Worm (Caenorhabditis elegans) whole organism, L4 larva: ENCODE results near the gene mes-6.

ENCODE experiments used
- F37D6.2 ChIP-seq: sonication (generic microtip); optimal IDR thresholded peaks from 2 replicates; lab custom pipeline; 2016; ENCODE audit warnings: mild to moderate bottlenecking, missing genetic modification characterization, missing compliant biosample characterization
- F44E2.7 ChIP-seq: fragments of 200-800 bp; sonication (Bioruptor generic); IDR thresholded peaks from 2 replicates; pipeline ENCODE4 v2.1.2; 2022; ENCODE audit warnings: missing genetic modification characterization, missing compliant biosample characterization
- R02D3.7 ChIP-seq: fragments of 150-350 bp; sonication (generic microtip); optimal IDR thresholded peaks from 3 replicates; lab custom pipeline; 2014; ENCODE audit warnings: missing biosample characterization, missing genetic modification characterization
- aha-1 ChIP-seq: fragments of 150-350 bp; peaks from one replicate; lab custom pipeline; 2014; ENCODE audit warnings: missing biosample characterization, missing genetic modification characterization
- ama-1 ChIP-seq: fragments of 150-350 bp; optimal IDR thresholded peaks from 2 replicates; lab custom pipeline; 2014; ENCODE audit warnings: inconsistent platforms, mixed read lengths
- arid-1 ChIP-seq: fragments of 200-800 bp; sonication (Bioruptor generic); conservative IDR thresholded peaks from 2 replicates; pipeline ENCODE4 v1.3.6; 2022; ENCODE audit warnings: missing genetic modification reagents, missing genetic modification characterization, missing compliant biosample characterization
- ceh-28 ChIP-seq: fragments of 150-350 bp; optimal IDR thresholded peaks from 2 replicates; lab custom pipeline; 2014; ENCODE audit warnings: missing biosample characterization, missing genetic modification reagents, missing genetic modification characterization
- ces-1 ChIP-seq: fragments of 150-350 bp; sonication (generic microtip); optimal IDR thresholded peaks from 4 replicates; lab custom pipeline; 2014; ENCODE audit warnings: missing biosample characterization, missing genetic modification reagents, missing genetic modification characterization
- ctbp-1 ChIP-seq: fragments of 200-800 bp; sonication (Bioruptor generic); IDR thresholded peaks from 2 replicates; pipeline ENCODE4 v1.3.6; 2022; ENCODE audit warnings: missing genetic modification reagents, missing genetic modification characterization, missing compliant biosample characterization
- daf-12 ChIP-seq: fragments of 150-350 bp; optimal IDR thresholded peaks from 2 replicates; lab custom pipeline; 2014; ENCODE audit warnings: missing biosample characterization, missing genetic modification reagents, missing genetic modification characterization
- dve-1 ChIP-seq: sonication (generic microtip); optimal IDR thresholded peaks from 2 replicates; lab custom pipeline; 2017; ENCODE audit warnings: antibody characterized with exemption, mild to moderate bottlenecking, missing genetic modification characterization, missing compliant biosample characterization; ENCODE audit not compliant: insufficient read depth
- egl-27 ChIP-seq: sonication (generic microtip); optimal IDR thresholded peaks from 3 replicates; lab custom pipeline; 2017; ENCODE audit warnings: missing biosample characterization, missing genetic modification reagents, missing genetic modification characterization
- hif-1 ChIP-seq, 2 experiments: sonication (generic microtip); optimal IDR thresholded peaks; 2 replicates each; lab custom pipeline; 2016 to 2017; ENCODE audit warnings: missing compliant biosample characterization in 2 of 2, missing genetic modification characterization in 2 of 2, missing genetic modification reagents in 2 of 2, missing genotype in 2 of 2, mild to moderate bottlenecking in 1 of 2
- hlh-11 ChIP-seq: fragments of 200-800 bp; sonication (Bioruptor generic); optimal IDR thresholded peaks from 2 replicates; lab custom pipeline; 2018; ENCODE audit warnings: mild to moderate bottlenecking, missing genetic modification characterization, missing compliant biosample characterization
- hlh-30 ChIP-seq: sonication (generic microtip); optimal IDR thresholded peaks from 2 replicates; lab custom pipeline; 2017; ENCODE audit warnings: antibody characterized with exemption, mild to moderate bottlenecking, missing genetic modification characterization, missing compliant biosample characterization; ENCODE audit not compliant: insufficient read depth
- lin-1 ChIP-seq: fragments of 200-800 bp; sonication (Bioruptor generic); IDR thresholded peaks from 2 replicates; pipeline ENCODE4 v1.3.6; 2022; ENCODE audit warnings: missing genetic modification reagents, missing genetic modification characterization, missing compliant biosample characterization
- lin-29 ChIP-seq: fragments of 200-800 bp; sonication (Bioruptor generic); IDR thresholded peaks from 2 replicates; pipeline ENCODE4 v1.3.6; 2022; ENCODE audit warnings: missing genetic modification reagents, missing genetic modification characterization, missing compliant biosample characterization
- lir-3 ChIP-seq: sonication (generic microtip); optimal IDR thresholded peaks from 2 replicates; lab custom pipeline; 2016; ENCODE audit warnings: mild to moderate bottlenecking, missing genetic modification characterization, missing compliant biosample characterization
- mdl-1 ChIP-seq, 2 experiments: fragments of 150-350 bp in 1 of 2; sonication (generic microtip) in 1 of 2; optimal IDR thresholded peaks; 2 replicates each; lab custom pipeline; 2014 to 2017; ENCODE audit warnings: missing biosample characterization in 2 of 2, missing genetic modification characterization in 2 of 2
- mes-2 ChIP-seq: sonication (generic microtip); optimal IDR thresholded peaks from 2 replicates; lab custom pipeline; 2016; ENCODE audit warnings: missing genotype, mild to moderate bottlenecking, missing genetic modification characterization, missing compliant biosample characterization; ENCODE audit not compliant: poor library complexity, severe bottlenecking
- nhr-10 ChIP-seq: fragments of 150-350 bp; optimal IDR thresholded peaks from 2 replicates; lab custom pipeline; 2014; ENCODE audit warnings: missing biosample characterization, missing genetic modification characterization
- nhr-111 ChIP-seq: fragments of 200-800 bp; sonication (Bioruptor generic); optimal IDR thresholded peaks from 2 replicates; lab custom pipeline; 2018; ENCODE audit warnings: mild to moderate bottlenecking, missing genetic modification characterization, missing compliant biosample characterization
- nhr-25 ChIP-seq: sonication (generic microtip); optimal IDR thresholded peaks from 2 replicates; lab custom pipeline; 2017; ENCODE audit warnings: missing genetic modification characterization, mild to moderate bottlenecking, missing compliant biosample characterization, antibody characterized with exemption, moderate library complexity, borderline replicate concordance; ENCODE audit not compliant: insufficient read depth
- nhr-28 ChIP-seq: fragments of 150-350 bp; optimal IDR thresholded peaks from 2 replicates; lab custom pipeline; 2014; ENCODE audit warnings: missing biosample characterization, missing genetic modification characterization
- nhr-41 ChIP-seq: fragments of 200-800 bp; sonication (Bioruptor generic); IDR thresholded peaks from 2 replicates; pipeline ENCODE4 v1.3.6; 2022; ENCODE audit warnings: missing genetic modification reagents, missing genetic modification characterization, missing compliant biosample characterization
- nhr-6 ChIP-seq: fragments of 150-350 bp; optimal IDR thresholded peaks from 2 replicates; lab custom pipeline; 2014; ENCODE audit warnings: missing biosample characterization, missing genetic modification characterization
- rbr-2 ChIP-seq: sonication (generic microtip); optimal IDR thresholded peaks from 2 replicates; lab custom pipeline; 2016; ENCODE audit warnings: missing genotype, missing genetic modification characterization, missing compliant biosample characterization
- saeg-2 ChIP-seq: fragments of 200-800 bp; sonication (Bioruptor generic); IDR thresholded peaks from 2 replicates; pipeline ENCODE4 v1.3.6; 2022; ENCODE audit warnings: missing genetic modification reagents, missing genetic modification characterization, missing compliant biosample characterization
- set-16 ChIP-seq: fragments of 200-800 bp; sonication (Bioruptor generic); IDR thresholded peaks from 2 replicates; pipeline ENCODE4 v1.3.6; 2022; ENCODE audit warnings: missing genetic modification reagents, missing genetic modification characterization, missing compliant biosample characterization
- snpc-1.2 ChIP-seq: fragments of 200-800 bp; sonication (Bioruptor generic); IDR thresholded peaks from 2 replicates; pipeline ENCODE4 v1.3.6; 2022; ENCODE audit warnings: missing genetic modification reagents, missing genetic modification characterization, missing compliant biosample characterization
- unc-130 ChIP-seq: sonication (generic microtip); optimal IDR thresholded peaks from 2 replicates; lab custom pipeline; 2016; ENCODE audit warnings: missing genetic modification reagents, missing genetic modification characterization, missing compliant biosample characterization
- unc-62 ChIP-seq, 3 experiments: fragments of 150-350 bp in 1 of 3; sonication (generic microtip); optimal IDR thresholded peaks in 2 of 3; peaks in 1 of 3; 1 replicate in 1 of 3; 2 replicates in 2 of 3; lab custom pipeline; 2014 to 2017; ENCODE audit warnings: missing biosample characterization in 3 of 3, missing genetic modification characterization in 3 of 3, missing genetic modification reagents in 3 of 3, missing genotype in 1 of 3
- ztf-7 ChIP-seq: fragments of 150-350 bp; optimal IDR thresholded peaks from 2 replicates; lab custom pipeline; 2014; ENCODE audit warnings: missing biosample characterization, missing genetic modification characterization

Gene mes-6

DNA sequence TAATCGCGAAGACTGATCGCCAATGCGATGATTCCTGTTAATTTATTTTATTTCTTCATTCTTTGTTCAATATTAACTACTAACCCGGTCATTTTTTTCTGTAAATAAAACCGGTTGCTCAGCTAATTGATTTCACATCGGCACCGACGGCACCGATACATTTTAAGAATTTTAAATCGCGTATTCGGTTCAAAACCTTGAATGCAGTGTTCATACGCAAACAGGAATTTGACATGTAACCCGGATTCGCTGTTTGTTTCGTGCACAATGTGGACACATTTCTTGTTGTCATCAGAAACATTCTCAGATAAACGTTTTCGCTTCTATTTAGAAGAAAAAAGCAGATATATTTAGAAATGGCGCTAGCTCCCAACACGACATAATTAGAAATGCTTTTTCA, 11.1 kb upstream of the mes-6 start:
- TF ChIP-seq nhr-10 (tag; lab: Kevin White, UChicago) (no peak), F44E2.7 (GFP tag; lab: Robert Waterston, UW) (no peak), snpc-1.2 (GFP tag; lab: Robert Waterston, UW) (peak; percentile 64; the same call in 1 of the 2 replicates), aha-1 (no peak)
- TF ChIP-seq, all 104 proteins: peak for 1

DNA sequence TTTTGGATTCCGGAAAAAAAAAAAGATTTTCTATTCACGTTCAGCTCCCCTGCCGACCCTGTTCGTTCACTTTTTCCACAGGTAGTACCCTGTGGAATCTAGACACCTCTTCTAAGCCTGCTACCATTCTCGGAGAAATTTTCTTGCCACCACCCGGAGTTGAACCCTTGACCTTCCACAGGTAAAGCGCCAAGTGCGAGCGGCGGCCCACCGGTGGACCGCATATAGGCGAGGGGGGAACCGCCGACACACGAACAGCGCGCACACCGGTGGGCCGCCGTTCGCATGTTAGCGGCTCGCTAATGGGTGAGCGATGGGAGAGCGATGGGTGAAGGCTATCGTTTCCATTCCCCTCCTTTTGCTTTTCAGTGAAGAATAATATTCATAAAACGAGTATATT, 10.5 kb upstream of the mes-6 start:
- peak; percentile 88 for TF ChIP-seq set-16 (GFP tag; lab: Robert Waterston, UW)

DNA sequence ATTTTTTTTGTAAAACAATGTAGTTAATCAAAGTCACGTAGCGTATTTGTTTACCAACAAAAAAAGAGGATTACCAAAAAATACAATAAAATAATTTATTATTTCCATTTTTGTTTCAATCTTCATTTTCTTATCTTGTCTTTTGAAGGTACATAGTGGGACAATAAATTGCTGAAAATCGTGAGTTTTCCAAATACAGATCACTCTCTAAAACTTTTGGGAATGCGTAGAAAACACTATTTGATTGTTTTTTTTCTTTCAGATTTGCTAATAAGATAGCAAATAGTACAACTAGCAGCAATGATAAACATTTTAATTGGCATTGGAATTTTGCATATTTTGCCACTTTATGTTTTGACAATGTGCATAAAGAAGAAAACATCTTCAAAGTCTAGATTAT, 9.7 kb upstream of the mes-6 start, which contains the start of gene C28C12.1:
C28C12.1 (plus strand) TSS at position 301 of the 400 bp plus-strand sequence.
- TF ChIP-seq F37D6.2 (no peak), F44E2.7 (GFP tag; lab: Robert Waterston, UW) (no peak), ama-1 (lab: Kevin White, UChicago) (no peak), lir-3 (no peak), ceh-28 (tag; lab: Kevin White, UChicago) (no peak)

DNA sequence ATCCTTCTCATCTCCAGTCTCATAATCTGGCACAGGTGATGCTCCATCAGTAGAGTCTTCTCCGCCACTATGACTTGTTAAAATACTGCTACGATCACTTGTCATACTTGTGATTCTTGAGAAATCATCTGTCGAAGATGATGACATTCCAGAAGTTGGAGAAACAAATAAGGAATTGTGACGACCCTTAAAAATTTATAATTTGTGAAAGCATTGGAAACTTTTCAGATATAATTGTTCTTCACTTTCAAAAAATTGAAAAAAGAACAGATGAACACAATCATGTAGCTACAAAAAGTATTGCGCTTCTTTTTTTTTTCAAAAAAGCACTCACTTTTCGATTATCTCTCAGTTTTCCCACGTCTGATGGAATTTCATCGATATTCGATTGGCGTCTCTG, 5.0 kb upstream of the mes-6 start:
- TF ChIP-seq unc-62 (GFP tag; optimal IDR thresholded peaks at IDR 0.05 in 1 of 2; lab: Kevin White, UChicago) (peak in 1 of 2 experiments; percentile 95), unc-62 (tag; optimal IDR thresholded peaks at IDR 0.05; lab: Kevin White, UChicago) (no peak), nhr-111 (GFP tag; lab: Kevin White, UChicago) (no peak), mdl-1 (tag; optimal IDR thresholded peaks at IDR 0.05; lab: Kevin White, UChicago) (no peak), lin-1 (GFP tag; lab: Robert Waterston, UW) (no peak), nhr-25 (tag; lab: Kevin White, UChicago) (no peak), nhr-41 (no peak), ceh-28 (tag; lab: Kevin White, UChicago) (no peak)

DNA sequence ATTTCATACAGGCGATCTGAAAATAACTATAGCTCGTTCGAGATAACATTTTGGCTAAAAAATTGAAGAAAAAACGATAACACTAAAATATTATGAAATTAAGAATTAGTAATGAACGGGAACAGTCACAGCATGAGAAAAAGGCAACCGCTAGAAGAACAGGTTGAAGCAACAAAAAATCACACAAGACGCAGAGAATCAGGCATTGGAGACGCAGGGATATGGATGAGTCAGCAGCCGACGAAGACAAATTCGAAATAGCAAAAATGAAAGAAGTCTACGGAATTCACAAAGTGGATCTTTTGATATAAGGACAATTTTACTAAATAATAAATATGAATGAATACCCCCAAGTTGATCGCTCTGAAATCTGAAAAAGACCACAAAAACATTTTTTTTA, 550 bp upstream of the mes-6 start, which contains the start of gene tag-77:
tag-77 (minus strand) TSS at position 15 of the 400 bp plus-strand sequence.
- TF ChIP-seq aha-1, result no peak
- TF ChIP-seq ctbp-1 (GFP tag; lab: Robert Waterston, UW), result no peak
- TF ChIP-seq daf-12 (tag; lab: Kevin White, UChicago), result no peak
- TF ChIP-seq hif-1 (tag; optimal IDR thresholded peaks at IDR 0.05; lab: Kevin White, UChicago), result no peak
- peak; percentile 23; the same call in 1 of the 2 replicates for TF ChIP-seq arid-1
- TF ChIP-seq nhr-111 (GFP tag; lab: Kevin White, UChicago), result no peak
- no peak for TF ChIP-seq unc-130
- TF ChIP-seq nhr-6, result peak; percentile 13
- TF ChIP-seq mdl-1 (tag; optimal IDR thresholded peaks at IDR 0.05; lab: Kevin White, UChicago), result peak in 1 of 2 experiments; percentile 4
- TF ChIP-seq ces-1 (GFP tag; lab: Kevin White, UChicago), result no peak
- no peak for TF ChIP-seq lin-29 (GFP tag; lab: Robert Waterston, UW)
- peak; percentile 36 for TF ChIP-seq hlh-30 (tag; lab: Kevin White, UChicago)
- peak; percentile 26 for TF ChIP-seq nhr-28 (tag; lab: Kevin White, UChicago)
- peak; percentile 21 for TF ChIP-seq dve-1
- TF ChIP-seq ztf-7 (tag; lab: Kevin White, UChicago), result no peak
- no peak for TF ChIP-seq hlh-11

DNA sequence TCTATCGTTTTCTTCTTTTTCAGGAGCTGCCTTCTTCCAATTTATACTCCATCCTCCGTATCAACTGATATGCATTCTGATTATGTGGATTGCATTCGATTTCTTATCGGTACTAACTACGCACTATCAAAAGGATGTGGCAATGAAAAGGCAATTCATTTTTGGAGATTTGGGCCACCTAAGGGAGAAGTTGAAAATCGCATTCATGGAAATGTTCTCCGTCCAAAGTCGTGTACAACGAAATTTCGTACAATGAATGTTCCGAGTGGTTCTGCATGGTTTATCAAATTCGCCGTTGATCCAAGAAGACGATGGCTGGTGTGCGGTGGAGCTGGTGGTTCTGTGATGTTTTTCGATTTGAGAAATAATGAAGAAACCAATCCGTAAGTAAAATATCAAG, 1.6 kb downstream of the mes-6 start, which contains the start of gene C09G4.4:
C09G4.4 (plus strand) TSS at position 301 of the 400 bp plus-strand sequence.
- no peak for TF ChIP-seq mes-2 (tag; lab: Kevin White, UChicago)
- TF ChIP-seq egl-27 (tag; lab: Kevin White, UChicago), result no peak
- no peak for TF ChIP-seq R02D3.7 (tag; lab: Kevin White, UChicago)
- TF ChIP-seq rbr-2 (tag; lab: Kevin White, UChicago), result no peak
- TF ChIP-seq saeg-2, result no peak
